Worm (Caenorhabditis elegans): Measurements from ENCODE around the gene vha-14.

ce11 chrIII:9494209-9494608 is 13.7 kb upstream of the vha-14 start:
- no peak for TF ChIP-seq daf-12 (tag; optimal IDR thresholded peaks at IDR 0.05)
- no peak for TF ChIP-seq nhr-11 (tag; optimal IDR thresholded peaks at IDR 0.05)
